Fruit fly (Drosophila melanogaster) whole organism, embryonic: ENCODE measurements around the gene vib.

Experiments used
- B-H2 ChIP-seq: fragments of 200-800 bp; sonication (Bioruptor generic); optimal IDR thresholded peaks from 2 replicates; lab custom pipeline; 2018; ENCODE audit warnings: missing biosample characterization, mild to moderate bottlenecking, missing genetic modification characterization
- C15 ChIP-seq: fragments of 200-800 bp; sonication (Bioruptor generic); IDR thresholded peaks from 3 replicates; pipeline ENCODE4 v1.3.6; 2022; ENCODE audit warnings: missing biosample characterization, missing genetic modification characterization
- CG1024 ChIP-seq: fragments of 200-800 bp; sonication (Bioruptor generic); IDR thresholded peaks from 2 replicates; pipeline ENCODE4 v1.3.6; 2022; ENCODE audit warnings: missing biosample characterization, missing genetic modification characterization
- CG10366 ChIP-seq: fragments of 200-800 bp; sonication (Bioruptor generic); IDR thresholded peaks from 2 replicates; pipeline ENCODE4 v1.3.6; 2022; ENCODE audit warnings: missing biosample characterization, missing genetic modification characterization
- CG10462 ChIP-seq: fragments of 200-800 bp; sonication (Bioruptor generic); optimal IDR thresholded peaks from 2 replicates; lab custom pipeline; 2016; ENCODE audit warnings: missing biosample characterization, missing genetic modification characterization
- CG10565 ChIP-seq: fragments of 200-800 bp; sonication (Bioruptor generic); optimal IDR thresholded peaks from 3 replicates; lab custom pipeline; 2016; ENCODE audit warnings: missing biosample characterization, mild to moderate bottlenecking, missing genetic modification characterization
- CG10979 ChIP-seq: fragments of 200-800 bp; sonication (Bioruptor generic); optimal IDR thresholded peaks from 2 replicates; lab custom pipeline; 2018; ENCODE audit warnings: missing biosample characterization, mild to moderate bottlenecking, missing genetic modification characterization, moderate library complexity
- CG11695 ChIP-seq: fragments of 200-800 bp; sonication (Bioruptor generic); IDR thresholded peaks from 3 replicates; pipeline ENCODE4 v1.3.6; 2022; ENCODE audit warnings: missing biosample characterization, missing genetic modification characterization
- CG12391 ChIP-seq: fragments of 200-800 bp; sonication (Bioruptor generic); optimal IDR thresholded peaks from 3 replicates; lab custom pipeline; 2018; ENCODE audit warnings: missing biosample characterization, mild to moderate bottlenecking, missing genetic modification characterization, moderate library complexity
- CG12769 ChIP-seq: fragments of 200-800 bp; sonication (Bioruptor generic); optimal IDR thresholded peaks from 2 replicates; lab custom pipeline; 2019; ENCODE audit warnings: missing biosample characterization, mild to moderate bottlenecking, missing genetic modification characterization, moderate library complexity
- CG16813 ChIP-seq: fragments of 200-800 bp; sonication (Bioruptor generic); IDR thresholded peaks from 3 replicates; pipeline ENCODE4 v1.3.6; 2022; ENCODE audit warnings: missing biosample characterization, missing genetic modification characterization; ENCODE audit not compliant: partially characterized antibody
- CG17829 ChIP-seq: fragments of 200-800 bp; optimal IDR thresholded peaks from 2 replicates; lab custom pipeline; 2019; ENCODE audit warnings: missing biosample characterization, mild to moderate bottlenecking, missing genetic modification characterization, moderate library complexity
- CG18764 ChIP-seq: fragments of 200-800 bp; sonication (Bioruptor generic); optimal IDR thresholded peaks from 3 replicates; lab custom pipeline; 2016; ENCODE audit warnings: missing biosample characterization, missing genetic modification characterization
- CG2712 ChIP-seq: fragments of 200-800 bp; optimal IDR thresholded peaks from 3 replicates; lab custom pipeline; 2019; ENCODE audit warnings: missing biosample characterization, mild to moderate bottlenecking, missing genetic modification characterization, moderate library complexity
- CG31224 ChIP-seq: fragments of 200-800 bp; sonication (Bioruptor generic); IDR thresholded peaks from 2 replicates; pipeline ENCODE4 v1.3.6; 2022; ENCODE audit warnings: missing biosample characterization, missing genetic modification characterization
- CG3281 ChIP-seq: fragments of 200-800 bp; sonication (Bioruptor generic); optimal IDR thresholded peaks from 3 replicates; lab custom pipeline; 2017; ENCODE audit warnings: missing biosample characterization, mild to moderate bottlenecking, missing genetic modification characterization
- CG42726 ChIP-seq: fragments of 200-800 bp; sonication (Bioruptor generic); IDR thresholded peaks from 2 replicates; pipeline ENCODE4 v1.3.6; 2022; ENCODE audit warnings: missing biosample characterization, missing genetic modification characterization; ENCODE audit not compliant: partially characterized antibody
- CG4617 ChIP-seq: fragments of 200-800 bp; sonication (Bioruptor generic); optimal IDR thresholded peaks from 3 replicates; lab custom pipeline; 2016; ENCODE audit warnings: missing biosample characterization, missing genetic modification characterization, borderline replicate concordance
- CG4854 ChIP-seq: fragments of 200-800 bp; sonication (Bioruptor generic); optimal IDR thresholded peaks from 2 replicates; lab custom pipeline; 2016; ENCODE audit warnings: missing biosample characterization, missing genetic modification characterization, inconsistent platforms
- CG7987 ChIP-seq: fragments of 200-800 bp; sonication (Bioruptor generic); optimal IDR thresholded peaks from 2 replicates; lab custom pipeline; 2018; ENCODE audit warnings: missing biosample characterization, mild to moderate bottlenecking, missing genetic modification characterization, moderate library complexity
- CG8281 ChIP-seq: fragments of 200-800 bp; sonication (Bioruptor generic); optimal IDR thresholded peaks from 2 replicates; lab custom pipeline; 2018; ENCODE audit warnings: missing biosample characterization, mild to moderate bottlenecking, missing genetic modification characterization, moderate library complexity
- Dip3 ChIP-seq: fragments of 200-800 bp; sonication (Bioruptor generic); optimal IDR thresholded peaks from 3 replicates; lab custom pipeline; 2016; ENCODE audit warnings: missing biosample characterization, missing genetic modification characterization
- E2f1 ChIP-seq: fragments of 200-800 bp; sonication (Bioruptor generic); IDR thresholded peaks from 2 replicates; pipeline ENCODE4 v1.3.6; 2022; ENCODE audit warnings: missing biosample characterization, missing genetic modification characterization
- Hmr ChIP-seq: fragments of 200-800 bp; sonication (Bioruptor generic); optimal IDR thresholded peaks from 3 replicates; lab custom pipeline; 2017; ENCODE audit warnings: mild to moderate bottlenecking, missing biosample characterization, missing genetic modification reagents, missing genetic modification characterization
- Mad ChIP-seq: fragments of 200-800 bp; sonication (Bioruptor generic); optimal IDR thresholded peaks from 2 replicates; lab custom pipeline; 2016; ENCODE audit warnings: missing biosample characterization, missing genetic modification characterization
- Myb ChIP-seq: fragments of 200-800 bp; sonication (Bioruptor generic); optimal IDR thresholded peaks from 2 replicates; lab custom pipeline; 2016; ENCODE audit warnings: missing biosample characterization, missing genetic modification characterization
- Pdp1 ChIP-seq, 2 experiments: fragments of 200-800 bp; sonication (Bioruptor generic); optimal IDR thresholded peaks; 3 replicates each; lab custom pipeline; 2016; ENCODE audit warnings: missing biosample characterization in 2 of 2, missing genetic modification characterization in 2 of 2, mild to moderate bottlenecking in 1 of 2, moderate library complexity in 1 of 2
- Ravus ChIP-seq: fragments of 200-800 bp; sonication (Bioruptor generic); IDR thresholded peaks from 2 replicates; pipeline ENCODE4 v1.3.6; 2022; ENCODE audit warnings: missing biosample characterization, missing genetic modification characterization
- Stat92E ChIP-seq, 3 experiments: fragments of >200 bp in 2 of 3; fragments of 200-800 bp in 1 of 3; sonication (Bioruptor generic) in 1 of 3; optimal IDR thresholded peaks; 2 replicates each; lab custom pipeline; 2017 to 2019; ENCODE audit warnings: missing biosample characterization in 3 of 3, missing genetic modification characterization in 3 of 3, mild to moderate bottlenecking in 1 of 3, moderate library complexity in 1 of 3
- aop ChIP-seq: fragments of 200-800 bp; sonication (Bioruptor generic); IDR thresholded peaks from 2 replicates; pipeline ENCODE4 v1.3.6; 2022; ENCODE audit warnings: missing biosample characterization, missing genetic modification characterization
- az2 ChIP-seq: fragments of 200-800 bp; sonication (Bioruptor generic); optimal IDR thresholded peaks from 3 replicates; lab custom pipeline; 2016; ENCODE audit warnings: missing biosample characterization, missing genetic modification characterization
- bcd ChIP-seq: fragments of 200-800 bp; sonication (Bioruptor generic); optimal IDR thresholded peaks from 2 replicates; lab custom pipeline; 2017; ENCODE audit warnings: missing biosample characterization, mild to moderate bottlenecking, missing genetic modification characterization
- chm ChIP-seq: fragments of 200-800 bp; sonication (Bioruptor generic); IDR thresholded peaks from 2 replicates; pipeline ENCODE4 v1.3.6; 2022; ENCODE audit warnings: missing biosample characterization, missing genetic modification characterization
- crp ChIP-seq, 2 experiments: fragments of 200-800 bp; sonication (Bioruptor generic); optimal IDR thresholded peaks; 2 replicates in 1 of 2; 3 replicates in 1 of 2; lab custom pipeline; 2017; ENCODE audit warnings: missing biosample characterization in 2 of 2, missing genetic modification characterization in 2 of 2, mild to moderate bottlenecking in 1 of 2, moderate library complexity in 1 of 2
- dati ChIP-seq: fragments of 200-800 bp; sonication (Bioruptor generic); IDR thresholded peaks from 2 replicates; pipeline ENCODE4 v1.3.6; 2022; ENCODE audit warnings: missing biosample characterization, missing genetic modification characterization
- disco-r ChIP-seq: fragments of 200-800 bp; sonication (Bioruptor generic); optimal IDR thresholded peaks from 2 replicates; lab custom pipeline; 2016; ENCODE audit warnings: missing biosample characterization, missing genetic modification characterization
- dmrt11E ChIP-seq: fragments of 200-800 bp; sonication (Bioruptor generic); optimal IDR thresholded peaks from 3 replicates; lab custom pipeline; 2018; ENCODE audit warnings: missing biosample characterization, mild to moderate bottlenecking, missing genetic modification characterization, moderate library complexity
- eyg ChIP-seq: fragments of 200-800 bp; sonication (Bioruptor generic); optimal IDR thresholded peaks from 3 replicates; lab custom pipeline; 2016; ENCODE audit warnings: missing biosample characterization, missing genetic modification characterization
- fd96Cb ChIP-seq: fragments of 200-800 bp; sonication (Bioruptor generic); optimal IDR thresholded peaks from 2 replicates; lab custom pipeline; 2018; ENCODE audit warnings: missing biosample characterization, mild to moderate bottlenecking, missing genetic modification characterization, moderate library complexity
- hth ChIP-seq: fragments of >200 bp; optimal IDR thresholded peaks from 2 replicates; lab custom pipeline; 2017; ENCODE audit warnings: inconsistent platforms
- kah ChIP-seq: fragments of 200-800 bp; sonication (Bioruptor generic); optimal IDR thresholded peaks from 2 replicates; lab custom pipeline; 2018; ENCODE audit warnings: missing biosample characterization, mild to moderate bottlenecking, missing genetic modification characterization
- lov ChIP-seq, 2 experiments: fragments of 200-800 bp in 1 of 2; fragments of >200 bp in 1 of 2; sonication (Bioruptor generic) in 1 of 2; IDR thresholded peaks in 1 of 2; optimal IDR thresholded peaks in 1 of 2; 2 replicates in 1 of 2; 3 replicates in 1 of 2; pipeline versions ENCODE4 v1.3.6 to Lab custom; 2017 to 2022; ENCODE audit warnings: missing biosample characterization in 1 of 2, missing genetic modification characterization in 1 of 2
- onecut ChIP-seq: fragments of 200-800 bp; sonication (Bioruptor generic); IDR thresholded peaks from 2 replicates; pipeline ENCODE4 v1.3.6; 2022; ENCODE audit warnings: missing biosample characterization, missing genetic modification characterization
- phol ChIP-seq: fragments of 200-800 bp; sonication (Bioruptor generic); optimal IDR thresholded peaks from 3 replicates; lab custom pipeline; 2018; ENCODE audit warnings: missing biosample characterization, mild to moderate bottlenecking, missing genetic modification characterization, moderate library complexity
- pnt ChIP-seq: fragments of 200-800 bp; sonication (Bioruptor generic); optimal IDR thresholded peaks from 3 replicates; lab custom pipeline; 2016; ENCODE audit warnings: missing biosample characterization, missing genetic modification characterization
- prd ChIP-seq, 3 experiments: fragments of >200 bp in 2 of 3; fragments of 200-800 bp in 1 of 3; sonication (Bioruptor generic) in 1 of 3; optimal IDR thresholded peaks in 2 of 3; IDR thresholded peaks in 1 of 3; 2 replicates in 2 of 3; 3 replicates in 1 of 3; pipeline versions ENCODE4 v1.3.6 to Lab custom; 2017 to 2022; ENCODE audit warnings: missing biosample characterization in 1 of 3, missing genetic modification characterization in 1 of 3
- tgo ChIP-seq: fragments of 200-800 bp; sonication (Bioruptor generic); IDR thresholded peaks from 3 replicates; pipeline ENCODE4 v1.3.6; 2022; ENCODE audit warnings: missing biosample characterization, missing genetic modification characterization
- tin ChIP-seq: fragments of 200-800 bp; sonication (Bioruptor generic); optimal IDR thresholded peaks from 3 replicates; lab custom pipeline; 2016; ENCODE audit warnings: missing biosample characterization, missing genetic modification characterization
- tna ChIP-seq: fragments of 200-800 bp; sonication (Bioruptor generic); IDR thresholded peaks from 2 replicates; pipeline ENCODE4 v1.3.6; 2022; ENCODE audit warnings: missing biosample characterization, missing genetic modification characterization; ENCODE audit not compliant: partially characterized antibody
- trem ChIP-seq: fragments of 200-800 bp; optimal IDR thresholded peaks from 3 replicates; lab custom pipeline; 2019; ENCODE audit warnings: missing biosample characterization, mild to moderate bottlenecking, missing genetic modification characterization, moderate library complexity

The vib gene

DNA sequence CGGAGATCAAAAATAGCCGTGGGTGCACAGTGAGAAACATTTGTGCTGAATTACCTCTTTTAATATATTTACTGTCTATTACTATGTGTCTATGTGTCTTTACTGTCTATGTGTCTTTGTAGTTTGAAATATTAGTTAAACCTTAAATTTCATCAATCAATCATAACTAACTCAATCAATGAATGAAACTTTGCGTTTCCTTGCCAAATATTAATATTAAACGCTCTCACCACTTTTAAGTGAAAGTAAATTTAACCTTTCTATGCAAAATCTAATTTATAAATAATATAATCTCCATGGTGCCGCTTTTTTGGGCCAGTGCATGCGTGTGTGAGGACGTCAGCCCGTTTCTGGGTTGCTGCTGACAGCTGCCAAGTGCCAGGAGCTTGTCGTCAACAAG is 45.2 kb downstream of the vib start (continued):
- TF ChIP-seq CG11695 (GFP tag; lab: Robert Waterston, UW) (no peak), onecut (no peak), C15 (GFP tag; lab: Robert Waterston, UW) (no peak), dmrt11E (no peak), CG10462 (GFP tag; lab: Kevin White, UChicago) (no peak), az2 (no peak), CG12769 (no peak), Ravus (GFP tag; lab: Robert Waterston, UW) (no peak), CG3281 (GFP tag; lab: Kevin White, UChicago) (peak; percentile 20), Myb (GFP tag; lab: Kevin White, UChicago) (no peak), CG2712 (no peak), CG16813 (no peak), pnt (GFP tag; lab: Kevin White, UChicago) (no peak), Stat92E (GFP tag; optimal IDR thresholded peaks at IDR 0.05; lab: Kevin White, UChicago) (no peak), CG10979 (no peak), CG18764 (GFP tag; lab: Kevin White, UChicago) (no peak), CG4854 (no peak), CG8281 (no peak), Mad (peak; percentile 8), bcd (GFP tag; lab: Kevin White, UChicago) (peak; percentile 17), CG1024 (no peak), E2f1 (GFP tag; lab: Robert Waterston, UW) (no peak), aop (GFP tag; lab: Robert Waterston, UW) (no peak), kah (GFP tag; lab: Kevin White, UChicago) (no peak), fd96Cb (tag; lab: Kevin White, UChicago) (no peak), CG12391 (peak; percentile 28), CG31224 (GFP tag; lab: Robert Waterston, UW) (no peak), CG10565 (GFP tag; lab: Kevin White, UChicago) (no peak), hth (lab: Kevin White, UChicago) (no peak), CG42726 (no peak), eyg (GFP tag; lab: Kevin White, UChicago) (no peak), phol (tag; lab: Kevin White, UChicago) (peak; percentile 27), CG10366 (GFP tag; lab: Robert Waterston, UW) (no peak), tin (GFP tag; lab: Kevin White, UChicago) (peak; percentile 5), prd (optimal IDR thresholded peaks at IDR 0.05; lab: Kevin White, UChicago) (no peak), prd (GFP tag; IDR thresholded peaks at IDR 0.05; lab: Robert Waterston, UW) (no peak), lov (optimal IDR thresholded peaks at IDR 0.05; lab: Kevin White, UChicago) (no peak), lov (GFP tag; IDR thresholded peaks at IDR 0.05; lab: Robert Waterston, UW) (no peak), CG4617 (GFP tag; lab: Kevin White, UChicago) (no peak), chm (GFP tag; lab: Robert Waterston, UW) (no peak), Hmr (GFP tag; lab: Kevin White, UChicago) (no peak), Pdp1 (GFP tag; optimal IDR thresholded peaks at IDR 0.05; lab: Kevin White, UChicago) (no peak), B-H2 (GFP tag; lab: Kevin White, UChicago) (no peak), CG7987 (GFP tag; lab: Kevin White, UChicago) (no peak), disco-r (no peak), Dip3 (GFP tag; lab: Kevin White, UChicago) (no peak), crp (GFP tag; optimal IDR thresholded peaks at IDR 0.05; lab: Kevin White, UChicago) (no peak), dati (no peak), trem (tag; lab: Kevin White, UChicago) (no peak), tna (GFP tag; lab: Robert Waterston, UW) (no peak), tgo (GFP tag; lab: Robert Waterston, UW) (no peak), CG17829 (tag; lab: Kevin White, UChicago) (no peak)
